Worm (Caenorhabditis elegans): Measurements from ENCODE around the gene dec-7.

ce11 chrIII:9988352-9988751 lies 56.2 kb downstream of the dec-7 start, which contains the start of gene C05B5.1:
- TF ChIP-seq unc-62 (GFP tag; optimal IDR thresholded peaks at IDR 0.05), result no peak
- no peak for TF ChIP-seq nhr-25 (tag; optimal IDR thresholded peaks at IDR 0.05)
- no peak for TF ChIP-seq ama-1 (optimal IDR thresholded peaks at IDR 0.05)

All from whole organism, L2 larva.